Worm (Caenorhabditis elegans) whole organism, young adult: ENCODE measurements around the gene F21G4.6.

Experiments used
- B0019.2 ChIP-seq: fragments of 200-800 bp; sonication (Bioruptor generic); conservative IDR thresholded peaks from 2 replicates; pipeline ENCODE4 v1.3.6; 2022; ENCODE audit warnings: missing genetic modification reagents, missing genetic modification characterization, missing compliant biosample characterization
- C06A6.2 ChIP-seq: fragments of 200-800 bp; sonication (Bioruptor generic); conservative IDR thresholded peaks from 2 replicates; pipeline ENCODE4 v1.3.6; 2022; ENCODE audit warnings: missing genetic modification characterization, missing compliant biosample characterization
- F22D6.2 ChIP-seq: sonication (generic microtip); optimal IDR thresholded peaks from 2 replicates; lab custom pipeline; 2016; ENCODE audit warnings: mild to moderate bottlenecking, missing genetic modification characterization, missing compliant biosample characterization
- F23B12.7 ChIP-seq: sonication (generic microtip); optimal IDR thresholded peaks from 2 replicates; lab custom pipeline; 2017; ENCODE audit warnings: missing genetic modification characterization, mild to moderate bottlenecking, missing compliant biosample characterization, antibody characterized with exemption, moderate library complexity; ENCODE audit not compliant: insufficient read depth
- F33H1.4 ChIP-seq: fragments of 200-800 bp; sonication (Bioruptor generic); IDR thresholded peaks from 2 replicates; pipeline ENCODE4 v1.3.6; 2022; ENCODE audit warnings: missing genetic modification reagents, missing genetic modification characterization, missing compliant biosample characterization
- F37B4.10 ChIP-seq: fragments of 200-800 bp; sonication (Bioruptor generic); IDR thresholded peaks from 2 replicates; pipeline ENCODE4 v1.3.6; 2022; ENCODE audit warnings: missing genetic modification characterization, missing compliant biosample characterization
- F39B2.1 ChIP-seq: fragments of 200-800 bp; sonication (Bioruptor generic); IDR thresholded peaks from 2 replicates; pipeline ENCODE4 v1.3.6; 2022; ENCODE audit warnings: missing genetic modification reagents, missing genetic modification characterization, missing compliant biosample characterization
- F52B5.7 ChIP-seq: sonication (generic microtip); optimal IDR thresholded peaks from 2 replicates; lab custom pipeline; 2016; ENCODE audit warnings: mild to moderate bottlenecking, missing genetic modification characterization, missing compliant biosample characterization
- F55B11.4 ChIP-seq: sonication (generic microtip); optimal IDR thresholded peaks from 2 replicates; lab custom pipeline; 2016; ENCODE audit warnings: missing compliant biosample characterization, missing genetic modification characterization, borderline replicate concordance; ENCODE audit not compliant: insufficient read depth
- F57A8.1 ChIP-seq: fragments of 200-800 bp; sonication (Bioruptor generic); optimal IDR thresholded peaks from 2 replicates; lab custom pipeline; 2018; ENCODE audit warnings: mild to moderate bottlenecking, missing genetic modification characterization, moderate library complexity, missing compliant biosample characterization
- F57C9.4 ChIP-seq: sonication (generic microtip); optimal IDR thresholded peaks from 2 replicates; lab custom pipeline; 2017; ENCODE audit warnings: mild to moderate bottlenecking, missing genetic modification characterization, missing compliant biosample characterization
- T26A5.8 ChIP-seq: sonication (generic microtip); optimal IDR thresholded peaks from 2 replicates; lab custom pipeline; 2016; ENCODE audit warnings: missing genetic modification characterization, missing compliant biosample characterization
- Y79H2A.3 ChIP-seq: fragments of 200-800 bp; sonication (Bioruptor generic); conservative IDR thresholded peaks from 2 replicates; pipeline ENCODE4 v1.3.6; 2022; ENCODE audit warnings: missing genetic modification reagents, missing genetic modification characterization, missing compliant biosample characterization
- Y95B8A.8 ChIP-seq: fragments of 200-800 bp; sonication (Bioruptor generic); IDR thresholded peaks from 2 replicates; pipeline ENCODE4 v1.3.6; 2022; ENCODE audit warnings: missing genetic modification reagents, missing genetic modification characterization, missing compliant biosample characterization
- attf-5 ChIP-seq: fragments of 200-800 bp; sonication (Bioruptor generic); optimal IDR thresholded peaks from 2 replicates; lab custom pipeline; 2018; ENCODE audit warnings: mild to moderate bottlenecking, missing genetic modification characterization, missing compliant biosample characterization
- attf-6 ChIP-seq: fragments of 200-800 bp; sonication (Bioruptor generic); IDR thresholded peaks from 2 replicates; pipeline ENCODE4 v1.3.6; 2022; ENCODE audit warnings: missing genetic modification reagents, missing genetic modification characterization, missing compliant biosample characterization
- bed-2 ChIP-seq: fragments of 200-800 bp; sonication (Bioruptor generic); IDR thresholded peaks from 2 replicates; pipeline ENCODE4 v1.3.6; 2022; ENCODE audit warnings: missing genetic modification reagents, missing genetic modification characterization, missing compliant biosample characterization
- cebp-1 ChIP-seq, 2 experiments: fragments of 200-800 bp in 1 of 2; sonication (Bioruptor generic) in 1 of 2; sonication (generic microtip) in 1 of 2; IDR thresholded peaks in 1 of 2; optimal IDR thresholded peaks in 1 of 2; 2 replicates each; pipeline versions ENCODE4 v1.3.6 to Lab custom; 2017 to 2022; ENCODE audit warnings: missing compliant biosample characterization in 2 of 2, missing genetic modification characterization in 2 of 2, mild to moderate bottlenecking in 1 of 2, missing genetic modification reagents in 1 of 2, moderate library complexity in 1 of 2
- ceh-27 ChIP-seq: fragments of 200-800 bp; sonication (Bioruptor generic); optimal IDR thresholded peaks from 2 replicates; lab custom pipeline; 2018; ENCODE audit warnings: mild to moderate bottlenecking, missing genetic modification characterization, moderate library complexity, missing compliant biosample characterization
- ceh-91 ChIP-seq: fragments of 200-800 bp; sonication (Bioruptor generic); IDR thresholded peaks from 2 replicates; pipeline ENCODE4 v1.3.6; 2022; ENCODE audit warnings: missing genetic modification reagents, missing genetic modification characterization, missing compliant biosample characterization
- chd-7 ChIP-seq: sonication (generic microtip); optimal IDR thresholded peaks from 2 replicates; lab custom pipeline; 2016; ENCODE audit warnings: mild to moderate bottlenecking, missing genetic modification characterization, moderate library complexity, missing compliant biosample characterization
- dpff-1 ChIP-seq: sonication (generic microtip); optimal IDR thresholded peaks from 2 replicates; lab custom pipeline; 2017; ENCODE audit warnings: mild to moderate bottlenecking, missing genetic modification characterization, missing compliant biosample characterization
- egl-18 ChIP-seq: fragments of 200-800 bp; sonication (Bioruptor generic); IDR thresholded peaks from 2 replicates; pipeline ENCODE4 v1.3.6; 2022; ENCODE audit warnings: missing genetic modification reagents, missing genetic modification characterization, missing compliant biosample characterization
- him-1 ChIP-seq: sonication (generic microtip); optimal IDR thresholded peaks from 2 replicates; lab custom pipeline; 2016; ENCODE audit warnings: missing genotype, missing genetic modification reagents, missing genetic modification characterization, missing compliant biosample characterization
- hlh-26 ChIP-seq: fragments of 200-800 bp; sonication (Bioruptor generic); conservative IDR thresholded peaks from 2 replicates; pipeline ENCODE4 v1.3.6; 2022; ENCODE audit warnings: missing genetic modification reagents, missing genetic modification characterization, missing compliant biosample characterization
- lin-54 ChIP-seq: fragments of 200-800 bp; sonication (Bioruptor generic); optimal IDR thresholded peaks from 2 replicates; lab custom pipeline; 2018; ENCODE audit warnings: mild to moderate bottlenecking, missing genetic modification characterization, missing compliant biosample characterization
- nhr-120 ChIP-seq: fragments of 200-800 bp; sonication (Bioruptor generic); IDR thresholded peaks from 2 replicates; pipeline ENCODE4 v1.3.6; 2022; ENCODE audit warnings: missing genetic modification characterization, missing compliant biosample characterization
- nhr-80 ChIP-seq: sonication (generic microtip); optimal IDR thresholded peaks from 2 replicates; lab custom pipeline; 2016; ENCODE audit warnings: missing genetic modification characterization, missing compliant biosample characterization
- pbrm-1 ChIP-seq: fragments of 200-800 bp; sonication (Bioruptor generic); IDR thresholded peaks from 2 replicates; pipeline ENCODE4 v1.3.6; 2022; ENCODE audit warnings: missing genetic modification reagents, missing genetic modification characterization, missing compliant biosample characterization
- pha-4 ChIP-seq: fragments of 150-350 bp; sonication (generic microtip); optimal IDR thresholded peaks from 2 replicates; lab custom pipeline; 2014; ENCODE audit warnings: missing biosample characterization, missing genetic modification reagents, missing genetic modification characterization
- rec-8 ChIP-seq, 2 experiments: sonication (generic microtip); optimal IDR thresholded peaks; 2 replicates each; lab custom pipeline; 2016; ENCODE audit warnings: mild to moderate bottlenecking in 2 of 2, missing genetic modification characterization in 2 of 2, missing genetic modification reagents in 2 of 2, missing genotype in 2 of 2, missing biosample characterization in 1 of 2, missing compliant biosample characterization in 1 of 2, moderate library complexity in 1 of 2
- somi-1 ChIP-seq: fragments of 200-800 bp; sonication (Bioruptor generic); optimal IDR thresholded peaks from 2 replicates; lab custom pipeline; 2018; ENCODE audit warnings: mild to moderate bottlenecking, missing genetic modification characterization, missing compliant biosample characterization
- sptf-2 ChIP-seq: fragments of 200-800 bp; sonication (Bioruptor generic); optimal IDR thresholded peaks from 2 replicates; lab custom pipeline; 2018; ENCODE audit warnings: mild to moderate bottlenecking, missing genetic modification characterization, missing compliant biosample characterization
- tbp1 ChIP-seq: fragments of 200-800 bp; sonication (Bioruptor generic); optimal IDR thresholded peaks from 2 replicates; lab custom pipeline; 2018; ENCODE audit warnings: mild to moderate bottlenecking, missing genetic modification characterization, missing compliant biosample characterization
- tbx-9 ChIP-seq: sonication (generic microtip); optimal IDR thresholded peaks from 2 replicates; lab custom pipeline; 2016; ENCODE audit warnings: borderline replicate concordance, missing genetic modification characterization, inconsistent platforms, missing compliant biosample characterization
- tlf-1 ChIP-seq: fragments of 200-800 bp; sonication (Bioruptor generic); optimal IDR thresholded peaks from 2 replicates; lab custom pipeline; 2018; ENCODE audit warnings: mild to moderate bottlenecking, missing genetic modification characterization, missing compliant biosample characterization
- zim-3 ChIP-seq: sonication (generic microtip); optimal IDR thresholded peaks from 2 replicates; lab custom pipeline; 2017; ENCODE audit warnings: mild to moderate bottlenecking, missing genetic modification characterization, moderate library complexity, missing compliant biosample characterization

The F21G4.6 gene

ce11 chrX:9940524-9940923 is 23.3 kb upstream of the F21G4.6 start:
- no peak for TF ChIP-seq Y79H2A.3 (GFP tag; lab: Robert Waterston, UW)
- TF ChIP-seq tlf-1 (GFP tag; lab: Kevin White, UChicago), result no peak
- no peak for TF ChIP-seq Y95B8A.8 (GFP tag; lab: Robert Waterston, UW)
- TF ChIP-seq dpff-1, result no peak
- TF ChIP-seq sptf-2 (GFP tag; lab: Kevin White, UChicago), result no peak
- no peak for TF ChIP-seq lin-54
- TF ChIP-seq attf-5 (GFP tag; lab: Kevin White, UChicago), result no peak
- no peak for TF ChIP-seq pbrm-1 (GFP tag; lab: Robert Waterston, UW)
- TF ChIP-seq tbx-9 (tag; lab: Kevin White, UChicago), result no peak
- TF ChIP-seq ceh-91 (GFP tag; lab: Robert Waterston, UW), result no peak
- TF ChIP-seq F22D6.2 (tag; lab: Kevin White, UChicago), result no peak
- no peak for TF ChIP-seq F57A8.1
- no peak for TF ChIP-seq zim-3
- TF ChIP-seq him-1, result no peak
- no peak for TF ChIP-seq F52B5.7 (tag; lab: Kevin White, UChicago)
- TF ChIP-seq nhr-80 (tag; lab: Kevin White, UChicago), result no peak
- TF ChIP-seq ceh-27 (GFP tag; lab: Kevin White, UChicago), result no peak
- no peak for TF ChIP-seq F23B12.7

- TF ChIP-seq bed-2 (GFP tag; lab: Robert Waterston, UW) (no peak), cebp-1 (GFP tag; IDR thresholded peaks at IDR 0.05; lab: Robert Waterston, UW) (peak; percentile 39; the same call in 1 of the 2 replicates), cebp-1 (tag; optimal IDR thresholded peaks at IDR 0.05; lab: Kevin White, UChicago) (peak; percentile 73), egl-18 (GFP tag; lab: Robert Waterston, UW) (no peak)
Observed at ce11 chrX:9938537-9938936, 21.3 kb upstream of the F21G4.6 start, which contains the start of the genes C17G1.5 and C17G1.14. C17G1.5 (plus strand) TSS chrX:9938802. C17G1.14 (plus strand) TSS chrX:9938813.

ce11 chrX:9938091-9938490 is 20.8 kb upstream of the F21G4.6 start:
- TF ChIP-seq F39B2.1 (GFP tag; lab: Robert Waterston, UW), result no peak
- no peak for TF ChIP-seq chd-7
- TF ChIP-seq F57C9.4 (tag; lab: Kevin White, UChicago), result no peak
- TF ChIP-seq pha-4, result no peak
- TF ChIP-seq hlh-26 (GFP tag; lab: Robert Waterston, UW), result no peak
- TF ChIP-seq rec-8 (tag; optimal IDR thresholded peaks at IDR 0.05; lab: Kevin White, UChicago), result no peak
- TF ChIP-seq F55B11.4, result no peak
- TF ChIP-seq F23B12.7, result no peak
- TF ChIP-seq nhr-120, result no peak
- no peak for TF ChIP-seq F33H1.4 (GFP tag; lab: Robert Waterston, UW)
- no peak for TF ChIP-seq attf-6 (GFP tag; lab: Robert Waterston, UW)
- no peak for TF ChIP-seq ceh-91 (GFP tag; lab: Robert Waterston, UW)
- TF ChIP-seq T26A5.8 (tag; lab: Kevin White, UChicago), result no peak
- no peak for TF ChIP-seq C06A6.2 (GFP tag; lab: Robert Waterston, UW)
- TF ChIP-seq somi-1 (GFP tag; lab: Kevin White, UChicago), result no peak
- TF ChIP-seq F37B4.10, result no peak
- no peak for TF ChIP-seq B0019.2
- TF ChIP-seq tbp1, result no peak
- no peak for TF ChIP-seq F57A8.1
